Worm (Caenorhabditis elegans): ENCODE data around the gene D1086.6.

D1086.6 gene

DNA sequence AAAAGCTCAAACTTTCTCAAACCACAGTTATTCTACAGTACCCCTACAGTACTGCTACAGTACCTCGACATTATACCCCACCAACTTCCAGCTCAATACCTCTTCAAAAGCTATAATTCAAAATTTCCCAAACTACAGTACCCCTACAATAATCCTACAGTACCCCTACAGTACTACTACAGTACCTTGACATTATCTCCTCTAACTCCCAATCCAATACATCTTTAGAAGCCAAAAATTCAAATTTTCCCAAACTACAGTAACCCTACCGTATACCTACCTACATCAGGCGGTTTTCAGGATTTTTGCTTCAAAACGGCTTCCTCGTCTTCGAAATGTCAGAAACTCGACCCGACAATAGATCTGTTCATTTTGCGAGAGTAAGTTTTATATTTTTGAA lies 22.1 kb upstream of the D1086.6 start, which contains the start of gene F58D12.3:
Gene F58D12.3 (plus strand): TSS at position 301 of the 400 bp plus-strand sequence.
- TF ChIP-seq jun-1 (tag; optimal IDR thresholded peaks at IDR 0.05) (no peak), unc-62 (GFP tag; optimal IDR thresholded peaks at IDR 0.05 in 1 of 2) (peak in 1 of 2 experiments; percentile 32), unc-62 (tag; optimal IDR thresholded peaks at IDR 0.05) (no peak), egl-27 (tag; optimal IDR thresholded peaks at IDR 0.05) (no peak)

DNA sequence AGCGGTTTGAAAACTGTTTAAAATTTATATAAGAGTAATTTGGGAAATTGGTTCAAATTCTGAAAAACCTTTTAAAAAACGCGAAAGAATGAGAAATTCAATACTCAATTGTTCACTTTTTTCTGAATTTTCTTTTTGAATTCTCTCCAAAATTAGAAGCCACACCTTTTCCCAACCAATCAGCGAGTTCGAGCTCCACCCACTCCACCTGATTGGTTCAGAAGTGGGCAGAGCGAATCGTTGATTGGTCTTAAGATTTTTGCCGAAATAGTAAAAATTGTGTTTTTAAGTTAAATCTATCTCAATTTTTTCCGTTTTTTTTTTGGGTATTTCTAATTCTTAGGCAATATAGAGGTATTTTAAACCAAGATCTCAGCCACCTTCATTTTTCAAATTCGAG lies 15.6 kb upstream of the D1086.6 start:
- TF ChIP-seq D1046.2 (GFP tag; IDR thresholded peaks at IDR 0.05) (no peak), mxl-3 (GFP tag; optimal IDR thresholded peaks at IDR 0.05) (no peak), lin-15B (tag; optimal IDR thresholded peaks at IDR 0.05) (no peak), nhr-6 (tag; optimal IDR thresholded peaks at IDR 0.05) (no peak), vab-7 (GFP tag; IDR thresholded peaks at IDR 0.05) (no peak), F49E8.2 (tag; optimal IDR thresholded peaks at IDR 0.05; ENCODE audit: borderline replicate concordance) (no peak), madf-5 (GFP tag; IDR thresholded peaks at IDR 0.05) (no peak), spr-3 (GFP tag; optimal IDR thresholded peaks at IDR 0.05) (no peak), tag-97 (GFP tag; IDR thresholded peaks at IDR 0.05) (no peak)

DNA sequence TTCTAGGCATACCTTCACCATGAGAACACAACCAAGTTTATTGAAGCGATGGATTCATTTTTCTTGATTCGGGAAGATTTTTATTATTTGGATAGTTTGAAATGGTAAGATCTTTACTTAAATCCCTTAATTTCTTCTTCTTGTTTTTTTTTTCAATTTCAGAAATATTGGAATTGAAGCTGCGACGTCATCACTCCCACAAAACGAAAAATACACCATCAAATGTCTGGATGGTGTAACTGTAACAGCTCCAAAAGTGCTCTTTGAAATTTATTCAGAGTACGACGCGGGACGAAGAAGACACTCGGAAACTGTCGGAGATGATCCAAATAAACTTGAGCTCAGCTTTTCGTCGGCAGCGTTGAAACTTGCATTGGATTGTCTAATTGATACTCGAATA lies 15.2 kb upstream of the D1086.6 start, which contains the start of gene D1086.21:
Gene D1086.21 (plus strand): TSS at position 301 of the 400 bp plus-strand sequence.
- no peak for TF ChIP-seq unc-130 (GFP tag; optimal IDR thresholded peaks at IDR 0.05)
- no peak for TF ChIP-seq hif-1 (tag; optimal IDR thresholded peaks at IDR 0.05)

DNA sequence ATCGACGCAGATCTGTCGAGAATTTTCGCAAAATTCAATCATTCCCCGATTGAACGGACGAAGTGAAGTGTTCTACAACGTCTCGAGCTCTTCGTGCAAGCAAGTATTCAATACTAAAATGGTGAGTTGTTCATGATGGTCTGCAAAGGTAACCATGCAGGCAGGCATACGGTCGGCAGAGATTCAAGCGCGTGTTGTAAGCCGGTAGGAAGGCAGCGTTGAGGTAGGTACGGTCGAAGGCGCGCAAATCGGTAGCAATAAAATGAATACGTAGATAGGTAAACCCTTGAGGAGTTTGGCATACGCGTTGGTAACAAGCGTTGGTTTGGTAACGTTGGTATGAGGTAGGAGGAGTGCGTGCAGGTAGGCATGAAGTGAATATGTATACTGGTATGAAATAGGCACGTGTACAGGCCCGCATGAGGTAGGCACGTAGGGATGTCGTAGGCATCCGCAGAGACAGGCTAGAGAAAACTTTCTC lies 11.7 kb upstream of the D1086.6 start, which contains the start of gene D1086.17:
Gene D1086.17 (plus strand): TSS at position 51 of the 481 bp plus-strand sequence.
- TF ChIP-seq aha-1 (tag), result peak; percentile 92
- TF ChIP-seq lsy-2 (tag; optimal IDR thresholded peaks at IDR 0.05), result no peak

DNA sequence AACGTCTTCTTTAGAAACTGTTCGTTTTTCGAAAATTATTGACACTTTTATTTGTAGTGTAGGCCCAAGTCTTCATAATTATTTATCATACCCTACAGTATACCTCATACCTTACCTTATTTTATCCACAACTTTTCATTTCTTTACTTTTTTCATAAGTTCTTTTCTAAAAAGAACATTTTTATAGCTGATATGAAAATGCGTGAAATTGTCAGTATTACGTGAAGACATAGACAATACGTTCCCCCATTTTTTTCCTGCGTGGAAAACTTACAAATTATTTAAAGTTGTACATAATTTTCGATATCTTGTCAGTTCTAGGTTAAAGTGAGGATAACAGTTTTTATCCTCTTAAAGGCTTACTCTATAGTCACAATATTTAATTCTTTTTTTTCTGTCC lies 9.7 kb upstream of the D1086.6 start:
- no peak for TF ChIP-seq arid-1 (GFP tag; conservative IDR thresholded peaks at IDR 0.05)
- TF ChIP-seq unc-62 (GFP tag; optimal IDR thresholded peaks at IDR 0.05 in 1 of 2), result peak in 1 of 2 experiments; percentile 90
- TF ChIP-seq unc-62 (tag; optimal IDR thresholded peaks at IDR 0.05), result no peak

DNA sequence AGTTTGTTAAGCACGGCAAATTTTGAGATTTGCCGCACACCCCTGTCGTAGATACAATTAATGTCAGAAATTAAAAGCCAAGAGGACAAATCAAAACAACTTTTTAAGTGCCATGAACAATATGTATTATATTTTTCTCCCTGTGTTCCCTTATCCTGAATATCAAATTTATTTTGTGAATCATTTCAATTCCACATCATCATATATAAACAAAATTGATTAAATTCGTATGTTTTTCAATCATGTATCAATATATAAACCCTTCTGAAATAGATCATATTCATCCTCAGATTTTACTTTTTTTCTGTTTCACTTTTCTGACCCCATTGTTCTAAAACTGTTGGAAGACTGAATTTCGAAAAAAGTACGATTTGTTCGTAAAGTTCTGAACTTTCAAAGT lies 5.4 kb upstream of the D1086.6 start, which contains the start of gene D1086.11:
Gene D1086.11 (plus strand): TSS at position 301 of the 400 bp plus-strand sequence.
- TF ChIP-seq ceh-32 (tag; optimal IDR thresholded peaks at IDR 0.05; ENCODE audit: poor library complexity), result no peak
- no peak for TF ChIP-seq jun-1 (tag; optimal IDR thresholded peaks at IDR 0.05)
- TF ChIP-seq daf-16 (GFP tag; optimal IDR thresholded peaks at IDR 0.05), result no peak
- no peak for TF ChIP-seq daf-16 (tag; optimal IDR thresholded peaks at IDR 0.05)
- no peak for TF ChIP-seq tra-1 (GFP tag; IDR thresholded peaks at IDR 0.05)
- TF ChIP-seq dmd-6 (GFP tag; IDR thresholded peaks at IDR 0.05), result no peak
- TF ChIP-seq F44E2.7 (GFP tag; IDR thresholded peaks at IDR 0.05), result no peak
- no peak for TF ChIP-seq nhr-76 (tag; optimal IDR thresholded peaks at IDR 0.05)
- TF ChIP-seq snpc-1.2 (GFP tag; IDR thresholded peaks at IDR 0.05), result no peak
- TF ChIP-seq zfp-2 (tag; optimal IDR thresholded peaks at IDR 0.05), result no peak
- no peak for TF ChIP-seq Y105C5A.15 (GFP tag; IDR thresholded peaks at IDR 0.05)
- no peak for TF ChIP-seq hif-1 (tag; optimal IDR thresholded peaks at IDR 0.05)
- TF ChIP-seq hlh-11 (tag; optimal IDR thresholded peaks at IDR 0.05), result no peak
- TF ChIP-seq zfp-3 (GFP tag; conservative IDR thresholded peaks at IDR 0.05), result no peak
- TF ChIP-seq lin-13 (GFP tag; optimal IDR thresholded peaks at IDR 0.05), result no peak
- no peak for TF ChIP-seq ceh-82 (tag; optimal IDR thresholded peaks at IDR 0.05)
- TF ChIP-seq daf-8 (GFP tag; IDR thresholded peaks at IDR 0.05), result no peak
- TF ChIP-seq lin-1 (GFP tag; IDR thresholded peaks at IDR 0.05), result no peak
